Worm (Caenorhabditis elegans): Measurements from ENCODE around the gene srx-3.

The srx-3 gene

ce11 chrV:9005243-9005642 lies at the start of gene srx-3:
srx-3 (plus strand) TSS chrV:9005543.
- TF ChIP-seq skn-1 (tag; optimal IDR thresholded peaks at IDR 0.05) = no peak
- TF ChIP-seq R02D3.7 (tag; optimal IDR thresholded peaks at IDR 0.05) = no peak
- no peak for TF ChIP-seq ceh-82 (tag; optimal IDR thresholded peaks at IDR 0.05)
- no peak for TF ChIP-seq nhr-43 (tag; optimal IDR thresholded peaks at IDR 0.05; ENCODE audit: poor library complexity, severe bottlenecking)
- no peak for TF ChIP-seq aly-2 (tag; optimal IDR thresholded peaks at IDR 0.05)
- no peak for TF ChIP-seq mml-1 (tag; optimal IDR thresholded peaks at IDR 0.05)
- TF ChIP-seq nhr-28 (tag; optimal IDR thresholded peaks at IDR 0.05) = no peak
- no peak for TF ChIP-seq nhr-77 (tag; optimal IDR thresholded peaks at IDR 0.05)
- TF ChIP-seq nhr-12 (tag; optimal IDR thresholded peaks at IDR 0.05) = no peak
- TF ChIP-seq nhr-237 (tag; optimal IDR thresholded peaks at IDR 0.05) = no peak
- TF ChIP-seq egl-27 (tag; optimal IDR thresholded peaks at IDR 0.05) = no peak
- no peak for TF ChIP-seq ztf-4 (tag; optimal IDR thresholded peaks at IDR 0.05)
- TF ChIP-seq daf-12 (tag; optimal IDR thresholded peaks at IDR 0.05) = no peak
- no peak for TF ChIP-seq eor-1 (tag; optimal IDR thresholded peaks at IDR 0.05)
- TF ChIP-seq sea-2 (GFP tag; optimal IDR thresholded peaks at IDR 0.05) = no peak
- no peak for TF ChIP-seq pha-4 (tag; optimal IDR thresholded peaks at IDR 0.05)
- no peak for TF ChIP-seq mdl-1 (tag; optimal IDR thresholded peaks at IDR 0.05)

- TF ChIP-seq nhr-25 (tag; optimal IDR thresholded peaks at IDR 0.05) (peak; percentile 65), elt-3 (tag; optimal IDR thresholded peaks at IDR 0.05) (no peak)
These were observed 48.8 kb upstream of the srx-3 start, which contains the start of gene ttc-17 for ce11 chrV:8956387-8957095. ttc-17 (plus strand) TSS chrV:8957045.

- TF ChIP-seq sea-2 (GFP tag; optimal IDR thresholded peaks at IDR 0.05) (no peak), nhr-28 (tag; optimal IDR thresholded peaks at IDR 0.05) (no peak), unc-39 (tag; optimal IDR thresholded peaks at IDR 0.05) (no peak), tbx-2 (tag; optimal IDR thresholded peaks at IDR 0.05) (no peak), ama-1 (optimal IDR thresholded peaks at IDR 0.05) (no peak), nhr-67 (tag; optimal IDR thresholded peaks at IDR 0.05) (no peak), jun-1 (tag; optimal IDR thresholded peaks at IDR 0.05) (no peak), daf-12 (tag; optimal IDR thresholded peaks at IDR 0.05) (no peak), egl-5 (tag; optimal IDR thresholded peaks at IDR 0.05) (no peak), nhr-237 (tag; optimal IDR thresholded peaks at IDR 0.05) (no peak), hmg-11 (tag; optimal IDR thresholded peaks at IDR 0.05) (no peak), nhr-43 (tag; optimal IDR thresholded peaks at IDR 0.05; ENCODE audit: poor library complexity, severe bottlenecking) (no peak), nhr-25 (tag; optimal IDR thresholded peaks at IDR 0.05) (peak; percentile 78), ztf-4 (tag; optimal IDR thresholded peaks at IDR 0.05) (no peak), pha-4 (tag; optimal IDR thresholded peaks at IDR 0.05) (peak; percentile 46), mdl-1 (tag; optimal IDR thresholded peaks at IDR 0.05) (no peak), ztf-11 (tag; optimal IDR thresholded peaks at IDR 0.05) (no peak)
These were observed 41.1 kb upstream of the srx-3 start, which contains the start of gene nhr-44 for ce11 chrV:8964055-8964758. nhr-44 (minus strand) TSS chrV:8964105.

- TF ChIP-seq ama-1 (optimal IDR thresholded peaks at IDR 0.05) (no peak), fos-1 (tag; optimal IDR thresholded peaks at IDR 0.05) (no peak), elt-2 (tag; optimal IDR thresholded peaks at IDR 0.05) (no peak), unc-39 (tag; optimal IDR thresholded peaks at IDR 0.05) (no peak), pqm-1 (tag; optimal IDR thresholded peaks at IDR 0.05) (no peak)
These were observed 39.3 kb upstream of the srx-3 start, which contains the start of gene nhr-219 for ce11 chrV:8966086-8966485. nhr-219 (minus strand) TSS chrV:8966186.

- TF ChIP-seq ZK546.5 (tag; optimal IDR thresholded peaks at IDR 0.05) (no peak), pqm-1 (tag; optimal IDR thresholded peaks at IDR 0.05) (no peak), hmg-11 (tag; optimal IDR thresholded peaks at IDR 0.05) (no peak), lin-15B (tag; optimal IDR thresholded peaks at IDR 0.05) (no peak), elt-2 (tag; optimal IDR thresholded peaks at IDR 0.05) (no peak), sea-2 (GFP tag; optimal IDR thresholded peaks at IDR 0.05) (no peak), nhr-67 (tag; optimal IDR thresholded peaks at IDR 0.05) (no peak), nfya-1 (tag; optimal IDR thresholded peaks at IDR 0.05; ENCODE audit: insufficient read depth) (no peak), elt-3 (tag; optimal IDR thresholded peaks at IDR 0.05) (no peak), eor-1 (tag; optimal IDR thresholded peaks at IDR 0.05) (no peak), pha-4 (tag; optimal IDR thresholded peaks at IDR 0.05) (no peak), unc-39 (tag; optimal IDR thresholded peaks at IDR 0.05) (no peak), ceh-82 (tag; optimal IDR thresholded peaks at IDR 0.05) (no peak), daf-12 (tag; optimal IDR thresholded peaks at IDR 0.05) (no peak), aly-2 (tag; optimal IDR thresholded peaks at IDR 0.05) (no peak), tbx-2 (tag; optimal IDR thresholded peaks at IDR 0.05) (no peak), egl-5 (tag; optimal IDR thresholded peaks at IDR 0.05) (no peak), snpc-4 (tag; optimal IDR thresholded peaks at IDR 0.05) (no peak), nhr-23 (tag; optimal IDR thresholded peaks at IDR 0.05) (no peak), fos-1 (tag; optimal IDR thresholded peaks at IDR 0.05) (no peak)
These were observed 33.1 kb upstream of the srx-3 start, which contains the start of gene nhr-195 for ce11 chrV:8972271-8972670. nhr-195 (minus strand) TSS chrV:8972371.
